Worm (Caenorhabditis elegans) whole organism, young adult: ENCODE results near the gene ptr-25.

Experiments
- B0035.1 ChIP-seq: sonication (generic microtip); optimal IDR thresholded peaks from 2 replicates; lab custom pipeline; 2016; ENCODE audit warnings: missing genetic modification characterization, mild to moderate bottlenecking, missing compliant biosample characterization, missing genotype, missing genetic modification reagents
- B0261.1 ChIP-seq: sonication (generic microtip); optimal IDR thresholded peaks from 2 replicates; lab custom pipeline; 2016; ENCODE audit warnings: mild to moderate bottlenecking, missing genetic modification characterization, moderate library complexity, missing compliant biosample characterization
- C06A6.2 ChIP-seq: fragments of 200-800 bp; sonication (Bioruptor generic); conservative IDR thresholded peaks from 2 replicates; pipeline ENCODE4 v1.3.6; 2022; ENCODE audit warnings: missing genetic modification characterization, missing compliant biosample characterization
- F39B2.1 ChIP-seq: fragments of 200-800 bp; sonication (Bioruptor generic); IDR thresholded peaks from 2 replicates; pipeline ENCODE4 v1.3.6; 2022; ENCODE audit warnings: missing genetic modification reagents, missing genetic modification characterization, missing compliant biosample characterization
- F49E8.2 ChIP-seq: sonication (generic microtip); optimal IDR thresholded peaks from 3 replicates; lab custom pipeline; 2017; ENCODE audit warnings: missing genetic modification characterization, mild to moderate bottlenecking, missing compliant biosample characterization, antibody characterized with exemption, moderate library complexity; ENCODE audit not compliant: insufficient read depth
- F55B11.4 ChIP-seq: sonication (generic microtip); optimal IDR thresholded peaks from 2 replicates; lab custom pipeline; 2016; ENCODE audit warnings: missing compliant biosample characterization, missing genetic modification characterization, borderline replicate concordance; ENCODE audit not compliant: insufficient read depth
- F57C9.4 ChIP-seq: sonication (generic microtip); optimal IDR thresholded peaks from 2 replicates; lab custom pipeline; 2017; ENCODE audit warnings: mild to moderate bottlenecking, missing genetic modification characterization, missing compliant biosample characterization
- K12H6.12 ChIP-seq: fragments of 200-800 bp; sonication (Bioruptor generic); optimal IDR thresholded peaks from 2 replicates; lab custom pipeline; 2018; ENCODE audit warnings: mild to moderate bottlenecking, missing genetic modification characterization, missing compliant biosample characterization
- T07F8.4 ChIP-seq: sonication (generic microtip); optimal IDR thresholded peaks from 2 replicates; lab custom pipeline; 2016; ENCODE audit warnings: mild to moderate bottlenecking, missing genetic modification characterization, moderate library complexity, missing compliant biosample characterization
- Y53F4B.3 ChIP-seq: fragments of 200-800 bp; sonication (Bioruptor generic); IDR thresholded peaks from 2 replicates; pipeline ENCODE4 v1.3.6; 2022; ENCODE audit warnings: missing genetic modification reagents, missing genetic modification characterization, missing compliant biosample characterization
- Y67H2A.10 ChIP-seq: fragments of 200-800 bp; sonication (Bioruptor generic); conservative IDR thresholded peaks from 2 replicates; pipeline ENCODE4 v1.3.6; 2022; ENCODE audit warnings: missing genetic modification reagents, missing genetic modification characterization, missing compliant biosample characterization
- akir-1 ChIP-seq: fragments of 200-800 bp; sonication (Bioruptor generic); optimal IDR thresholded peaks from 2 replicates; lab custom pipeline; 2018; ENCODE audit warnings: mild to moderate bottlenecking, missing genetic modification characterization, moderate library complexity, missing compliant biosample characterization
- ama-1 ChIP-seq, 3 experiments: fragments of 150-350 bp in 1 of 3; sonication (generic microtip) in 2 of 3; optimal IDR thresholded peaks; 2 replicates each; lab custom pipeline; 2014 to 2018; ENCODE audit warnings: missing biosample characterization in 2 of 3, missing genetic modification characterization in 2 of 3, missing genetic modification reagents in 2 of 3
- atf-7 ChIP-seq: sonication (generic microtip); optimal IDR thresholded peaks from 2 replicates; lab custom pipeline; 2017; ENCODE audit warnings: mild to moderate bottlenecking, missing genetic modification characterization, missing compliant biosample characterization
- bed-2 ChIP-seq: fragments of 200-800 bp; sonication (Bioruptor generic); IDR thresholded peaks from 2 replicates; pipeline ENCODE4 v1.3.6; 2022; ENCODE audit warnings: missing genetic modification reagents, missing genetic modification characterization, missing compliant biosample characterization
- ceh-100 ChIP-seq: fragments of 200-800 bp; sonication (Bioruptor generic); IDR thresholded peaks from 2 replicates; pipeline ENCODE4 v1.3.6; 2022; ENCODE audit warnings: missing genetic modification reagents, missing genetic modification characterization, missing compliant biosample characterization
- ceh-91 ChIP-seq: fragments of 200-800 bp; sonication (Bioruptor generic); IDR thresholded peaks from 2 replicates; pipeline ENCODE4 v1.3.6; 2022; ENCODE audit warnings: missing genetic modification reagents, missing genetic modification characterization, missing compliant biosample characterization
- dpl-1 ChIP-seq: fragments of 150-350 bp; optimal IDR thresholded peaks from 2 replicates; lab custom pipeline; 2014; ENCODE audit warnings: missing biosample characterization, missing genetic modification reagents, missing genetic modification characterization
- efl-1 ChIP-seq: fragments of 150-350 bp; optimal IDR thresholded peaks from 2 replicates; lab custom pipeline; 2014; ENCODE audit warnings: missing biosample characterization, missing genetic modification reagents, missing genetic modification characterization
- egl-44 ChIP-seq: fragments of 200-800 bp; sonication (Bioruptor generic); IDR thresholded peaks from 2 replicates; pipeline ENCODE4 v1.3.6; 2022; ENCODE audit warnings: missing genetic modification reagents, missing genetic modification characterization, missing compliant biosample characterization
- egrh-3 ChIP-seq: fragments of 200-800 bp; sonication (Bioruptor generic); IDR thresholded peaks from 2 replicates; pipeline ENCODE4 v1.3.6; 2022; ENCODE audit warnings: missing genetic modification reagents, missing genetic modification characterization, missing compliant biosample characterization
- fkh-3 ChIP-seq: sonication (generic microtip); optimal IDR thresholded peaks from 2 replicates; lab custom pipeline; 2016; ENCODE audit warnings: mild to moderate bottlenecking, missing genetic modification characterization, missing compliant biosample characterization
- gei-17 ChIP-seq: fragments of 200-800 bp; sonication (Bioruptor generic); optimal IDR thresholded peaks from 2 replicates; lab custom pipeline; 2018; ENCODE audit warnings: mild to moderate bottlenecking, missing genetic modification characterization, missing compliant biosample characterization
- hlh-12 ChIP-seq: sonication (generic microtip); optimal IDR thresholded peaks from 2 replicates; lab custom pipeline; 2016; ENCODE audit warnings: missing genetic modification characterization, missing compliant biosample characterization
- hmg-1.2 ChIP-seq: fragments of 200-800 bp; sonication (Bioruptor generic); IDR thresholded peaks from 2 replicates; pipeline ENCODE4 v1.3.6; 2022; ENCODE audit warnings: missing genetic modification reagents, missing genetic modification characterization, missing compliant biosample characterization
- hmg-20 ChIP-seq: fragments of 200-800 bp; sonication (Bioruptor generic); IDR thresholded peaks from 2 replicates; pipeline ENCODE4 v1.3.6; 2022; ENCODE audit warnings: missing genetic modification reagents, missing genetic modification characterization, missing compliant biosample characterization
- hrde-1 ChIP-seq: sonication (generic microtip); optimal IDR thresholded peaks from 2 replicates; lab custom pipeline; 2016; ENCODE audit warnings: missing genetic modification characterization, mild to moderate bottlenecking, missing compliant biosample characterization, moderate library complexity, missing genotype, missing genetic modification reagents, borderline replicate concordance
- hsf-1 ChIP-seq: fragments of 200-800 bp; sonication (Bioruptor generic); IDR thresholded peaks from 2 replicates; pipeline ENCODE4 v1.3.6; 2022; ENCODE audit warnings: missing genetic modification reagents, missing genetic modification characterization, missing compliant biosample characterization
- let-526 ChIP-seq: fragments of 200-800 bp; sonication (Bioruptor generic); IDR thresholded peaks from 2 replicates; pipeline ENCODE4 v1.3.6; 2022; ENCODE audit warnings: missing genetic modification reagents, missing genetic modification characterization, missing compliant biosample characterization
- lin-54 ChIP-seq: fragments of 200-800 bp; sonication (Bioruptor generic); optimal IDR thresholded peaks from 2 replicates; lab custom pipeline; 2018; ENCODE audit warnings: mild to moderate bottlenecking, missing genetic modification characterization, missing compliant biosample characterization
- madf-8 ChIP-seq: fragments of 200-800 bp; sonication (Bioruptor generic); conservative IDR thresholded peaks from 2 replicates; pipeline ENCODE4 v1.3.6; 2022; ENCODE audit warnings: missing genetic modification reagents, missing genetic modification characterization, missing compliant biosample characterization
- mel-28 ChIP-seq: sonication (generic microtip); optimal IDR thresholded peaks from 2 replicates; lab custom pipeline; 2016; ENCODE audit warnings: borderline replicate concordance, mild to moderate bottlenecking, missing genetic modification characterization, missing compliant biosample characterization
- mes-4 ChIP-seq: sonication (generic microtip); optimal IDR thresholded peaks from 2 replicates; lab custom pipeline; 2016; ENCODE audit warnings: missing genotype, missing genetic modification characterization, missing compliant biosample characterization
- mxl-1 ChIP-seq: sonication (generic microtip); optimal IDR thresholded peaks from 2 replicates; lab custom pipeline; 2016; ENCODE audit warnings: missing genetic modification characterization, missing compliant biosample characterization
- nfyb-1 ChIP-seq: fragments of 200-800 bp; sonication (Bioruptor generic); IDR thresholded peaks from 2 replicates; pipeline ENCODE4 v1.3.6; 2022; ENCODE audit warnings: missing genetic modification reagents, missing genetic modification characterization, missing compliant biosample characterization
- nhr-179 ChIP-seq: sonication (generic microtip); optimal IDR thresholded peaks from 2 replicates; lab custom pipeline; 2016; ENCODE audit warnings: mild to moderate bottlenecking, missing genetic modification characterization, missing compliant biosample characterization
- pha-4 ChIP-seq: fragments of 150-350 bp; sonication (generic microtip); optimal IDR thresholded peaks from 2 replicates; lab custom pipeline; 2014; ENCODE audit warnings: missing biosample characterization, missing genetic modification reagents, missing genetic modification characterization
- rec-8 ChIP-seq, 2 experiments: sonication (generic microtip); optimal IDR thresholded peaks; 2 replicates each; lab custom pipeline; 2016; ENCODE audit warnings: mild to moderate bottlenecking in 2 of 2, missing genetic modification characterization in 2 of 2, missing genetic modification reagents in 2 of 2, missing genotype in 2 of 2, missing biosample characterization in 1 of 2, missing compliant biosample characterization in 1 of 2, moderate library complexity in 1 of 2
- sdz-38 ChIP-seq: sonication (generic microtip); optimal IDR thresholded peaks from 2 replicates; lab custom pipeline; 2016; ENCODE audit warnings: missing genotype, missing genetic modification characterization, missing compliant biosample characterization
- snpc-1.1 ChIP-seq: sonication (generic microtip); optimal IDR thresholded peaks from 2 replicates; lab custom pipeline; 2017; ENCODE audit warnings: missing genetic modification characterization, mild to moderate bottlenecking, missing compliant biosample characterization, antibody characterized with exemption, moderate library complexity, missing genotype, missing genetic modification reagents; ENCODE audit not compliant: insufficient read depth
- somi-1 ChIP-seq: fragments of 200-800 bp; sonication (Bioruptor generic); optimal IDR thresholded peaks from 2 replicates; lab custom pipeline; 2018; ENCODE audit warnings: mild to moderate bottlenecking, missing genetic modification characterization, missing compliant biosample characterization
- sptf-2 ChIP-seq: fragments of 200-800 bp; sonication (Bioruptor generic); optimal IDR thresholded peaks from 2 replicates; lab custom pipeline; 2018; ENCODE audit warnings: mild to moderate bottlenecking, missing genetic modification characterization, missing compliant biosample characterization
- unc-62 ChIP-seq: fragments of 150-350 bp; optimal IDR thresholded peaks from 2 replicates; lab custom pipeline; 2014; ENCODE audit warnings: missing biosample characterization, missing genetic modification reagents, missing genetic modification characterization
- zfh-2 ChIP-seq: fragments of 200-800 bp; sonication (Bioruptor generic); conservative IDR thresholded peaks from 2 replicates; pipeline ENCODE4 v1.3.6; 2022; ENCODE audit warnings: missing genetic modification reagents, missing genetic modification characterization, missing compliant biosample characterization
- zim-3 ChIP-seq: sonication (generic microtip); optimal IDR thresholded peaks from 2 replicates; lab custom pipeline; 2017; ENCODE audit warnings: mild to moderate bottlenecking, missing genetic modification characterization, moderate library complexity, missing compliant biosample characterization
- ztf-22 ChIP-seq: fragments of 200-800 bp; sonication (Bioruptor generic); optimal IDR thresholded peaks from 2 replicates; lab custom pipeline; 2018; ENCODE audit warnings: mild to moderate bottlenecking, missing genetic modification characterization, moderate library complexity, missing compliant biosample characterization
- ztf-26 ChIP-seq: sonication (generic microtip); optimal IDR thresholded peaks from 2 replicates; lab custom pipeline; 2017; ENCODE audit warnings: missing genetic modification characterization, missing compliant biosample characterization
- ztf-6 ChIP-seq: fragments of 200-800 bp; sonication (Bioruptor generic); IDR thresholded peaks from 2 replicates; pipeline ENCODE4 v1.3.6; 2022; ENCODE audit warnings: missing genetic modification reagents, missing genetic modification characterization, missing compliant biosample characterization

Gene ptr-25

DNA sequence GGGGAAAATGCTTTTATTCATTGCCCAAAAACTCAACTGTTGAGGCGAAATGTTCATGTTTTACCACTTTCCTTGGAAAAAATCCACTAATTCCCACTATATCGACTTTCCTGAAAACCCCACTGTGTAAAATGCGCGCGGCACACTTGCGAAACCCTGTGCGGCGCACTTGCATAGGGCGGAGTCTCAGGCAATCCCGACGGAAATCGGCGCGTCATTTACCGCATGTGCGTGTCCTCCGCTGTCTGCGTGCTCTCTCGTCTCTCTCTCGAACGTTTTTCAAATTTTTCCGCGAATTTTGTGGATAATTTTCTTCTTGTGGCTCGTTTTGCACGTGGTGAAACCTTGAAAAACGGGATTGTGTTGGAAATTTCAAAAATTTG is 26.8 kb upstream of the ptr-25 start, which contains the start of gene atx-2 (continued):
- TF ChIP-seq ztf-22 (GFP tag; lab: Kevin White, UChicago) (peak; percentile 42), B0261.1 (tag; lab: Kevin White, UChicago) (no peak), F39B2.1 (0 out of 2 replicates have a peak, but pooled peaks have one; percentile 48), hrde-1 (peak; percentile 88), somi-1 (peak; percentile 66), hmg-1.2 (peak; percentile 83), atf-7 (tag; lab: Kevin White, UChicago) (peak; percentile 83), ceh-91 (peak; percentile 85), Y67H2A.10 (peak; percentile 86), hlh-12 (peak; percentile 15), nhr-179 (no peak), rec-8 (tag; optimal IDR thresholded peaks at IDR 0.05; lab: Kevin White, UChicago) (peak; percentile 76 to 94), F49E8.2 (tag; lab: Kevin White, UChicago) (peak; percentile 86), ztf-26 (tag; lab: Kevin White, UChicago) (peak; percentile 61), lin-54 (GFP tag; lab: Kevin White, UChicago) (peak; percentile 91), gei-17 (GFP tag; lab: Kevin White, UChicago) (peak; percentile 49), unc-62 (GFP tag; lab: Kevin White, UChicago) (no peak), dpl-1 (peak; percentile 35), Y53F4B.3 (GFP tag; lab: Robert Waterston, UW) (no peak), sdz-38 (tag; lab: Kevin White, UChicago) (no peak), C06A6.2 (GFP tag; lab: Robert Waterston, UW) (peak; percentile 94), egrh-3 (GFP tag; lab: Robert Waterston, UW) (peak; percentile 79), zfh-2 (GFP tag; lab: Robert Waterston, UW) (peak; percentile 97), egl-44 (GFP tag; lab: Robert Waterston, UW) (peak; percentile 92), efl-1 (GFP tag; lab: Kevin White, UChicago) (peak; percentile 77), madf-8 (GFP tag; lab: Robert Waterston, UW) (peak; percentile 61), sptf-2 (peak; percentile 88), hsf-1 (peak; percentile 69; the same call in 1 of the 2 replicates), hmg-20 (GFP tag; lab: Robert Waterston, UW) (peak; percentile 83), F57C9.4 (tag; lab: Kevin White, UChicago) (no peak), ceh-100 (GFP tag; lab: Robert Waterston, UW) (peak; percentile 99), F55B11.4 (tag; lab: Kevin White, UChicago) (no peak), mel-28 (tag; lab: Kevin White, UChicago) (peak; percentile 76), let-526 (peak; percentile 67; the same call in 1 of the 2 replicates), akir-1 (GFP tag; lab: Kevin White, UChicago) (peak; percentile 47), fkh-3 (tag; lab: Kevin White, UChicago) (no peak), B0035.1 (tag; lab: Kevin White, UChicago) (peak; percentile 67), nfyb-1 (peak; percentile 93), snpc-1.1 (tag; lab: Kevin White, UChicago) (peak; percentile 71), mxl-1 (tag; lab: Kevin White, UChicago) (peak; percentile 42), ztf-6 (GFP tag; lab: Robert Waterston, UW) (0 out of 2 replicates have a peak, but pooled peaks have one; percentile 76), mes-4 (tag; lab: Kevin White, UChicago) (no peak), zim-3 (tag; lab: Kevin White, UChicago) (peak; percentile 93), T07F8.4 (tag; lab: Kevin White, UChicago) (peak; percentile 1), bed-2 (GFP tag; lab: Robert Waterston, UW) (peak; percentile 81), ama-1 (optimal IDR thresholded peaks at IDR 0.05; lab: Kevin White, UChicago) (no peak), ama-1 (GFP tag; optimal IDR thresholded peaks at IDR 0.05; lab: Kevin White, UChicago) (peak in 1 of 2 experiments; percentile 27), pha-4 (no peak), K12H6.12 (tag; lab: Kevin White, UChicago) (peak; percentile 84)
